Worm (Caenorhabditis elegans): Measurements from ENCODE around the gene cox-6B.

DNA sequence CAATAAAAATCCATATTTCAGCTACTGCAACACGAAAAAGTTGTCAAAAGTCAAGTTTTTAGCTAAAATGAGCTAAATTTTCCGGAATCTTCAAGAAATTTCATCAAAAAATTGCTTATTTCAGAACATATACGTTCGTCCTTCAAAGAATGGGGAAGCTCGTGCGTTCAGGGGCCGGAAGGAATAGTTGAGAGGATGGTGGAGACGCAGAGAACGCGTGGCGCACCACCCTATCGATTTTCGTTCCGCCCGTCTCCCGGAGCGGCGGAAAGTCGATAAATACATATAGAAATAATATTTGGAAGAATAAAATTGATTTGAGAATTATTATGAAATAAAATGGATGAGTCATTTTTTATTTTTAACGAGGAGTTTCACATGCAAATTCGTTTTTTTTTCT, 80.8 kb downstream of the cox-6B start:
- TF ChIP-seq gmeb-1 (tag; optimal IDR thresholded peaks at IDR 0.05) (no peak), lin-11 (tag; optimal IDR thresholded peaks at IDR 0.05) (no peak), snpc-4 (tag; optimal IDR thresholded peaks at IDR 0.05) (no peak), zag-1 (tag; optimal IDR thresholded peaks at IDR 0.05) (no peak), nhr-6 (tag; optimal IDR thresholded peaks at IDR 0.05) (no peak), ama-1 (optimal IDR thresholded peaks at IDR 0.05) (no peak)

Data from whole organism, L2 larva.